Worm (Caenorhabditis elegans): ENCODE data around the gene dig-1.

DNA sequence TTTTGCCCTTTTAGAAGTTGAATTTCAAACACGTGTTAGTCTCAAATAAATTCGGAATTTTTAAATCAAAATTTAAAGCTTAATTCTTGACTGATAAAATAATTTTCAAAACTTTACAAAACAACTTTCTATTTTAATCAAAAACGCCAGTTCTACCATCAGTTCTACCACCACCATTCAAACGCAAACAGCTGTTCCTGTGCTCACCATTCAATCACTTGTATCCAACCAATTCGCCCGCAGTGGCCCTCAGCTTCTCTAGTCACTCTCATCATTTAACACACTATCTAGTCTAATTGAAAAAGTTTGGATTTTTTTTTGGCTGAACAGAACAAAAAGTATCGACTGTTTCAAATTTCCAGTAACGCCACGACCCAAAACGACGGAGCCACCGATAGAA lies 76.7 kb downstream of the dig-1 start:
- TF ChIP-seq ekl-4 (GFP tag; IDR thresholded peaks at IDR 0.05): no peak
- TF ChIP-seq K11D2.4 (GFP tag; IDR thresholded peaks at IDR 0.05): no peak
- TF ChIP-seq ztf-3 (GFP tag; optimal IDR thresholded peaks at IDR 0.05): no peak
- TF ChIP-seq B0261.1 (tag; optimal IDR thresholded peaks at IDR 0.05): no peak
- no peak for TF ChIP-seq nhr-90 (tag; optimal IDR thresholded peaks at IDR 0.05)
- no peak for TF ChIP-seq D2030.7 (GFP tag; IDR thresholded peaks at IDR 0.05)
- no peak for TF ChIP-seq let-607 (tag; optimal IDR thresholded peaks at IDR 0.05)
- no peak for TF ChIP-seq unc-62 (GFP tag; optimal IDR thresholded peaks at IDR 0.05)
- no peak for TF ChIP-seq lin-54 (GFP tag; optimal IDR thresholded peaks at IDR 0.05)
- no peak for TF ChIP-seq bed-2 (GFP tag; IDR thresholded peaks at IDR 0.05)
- no peak for TF ChIP-seq unc-130 (GFP tag; optimal IDR thresholded peaks at IDR 0.05)
